Worm (Caenorhabditis elegans) whole organism, L3 larva: ENCODE measurements around the gene lgc-5.

Source experiments
- pha-4 ChIP-seq: fragments of 150-350 bp; optimal IDR thresholded peaks from 2 replicates; lab custom pipeline; 2014; ENCODE audit warnings: missing biosample characterization, missing genetic modification reagents, missing genetic modification characterization
- unc-39 ChIP-seq: sonication (generic microtip); optimal IDR thresholded peaks from 4 replicates; lab custom pipeline; 2017; ENCODE audit warnings: missing biosample characterization, missing genetic modification characterization

ce11 chrIV:8384737-8385136, 42.3 kb downstream of the lgc-5 start:
- TF ChIP-seq unc-39 (no peak), pha-4 (tag; lab: Kevin White, UChicago) (no peak)
